Fruit fly (Drosophila melanogaster) whole organism, embryonic: ENCODE measurements around the gene CG10730.

ENCODE experiments used
- BEAF-32 ChIP-seq: fragments of 200-800 bp; sonication (Bioruptor generic); optimal IDR thresholded peaks from 3 replicates; lab custom pipeline; 2017; ENCODE audit warnings: missing biosample characterization, missing genetic modification characterization, mild to moderate bottlenecking, moderate library complexity, missing genetic modification reagents
- BtbVII ChIP-seq: fragments of 200-800 bp; sonication (Bioruptor generic); optimal IDR thresholded peaks from 3 replicates; lab custom pipeline; 2017; ENCODE audit warnings: missing biosample characterization, mild to moderate bottlenecking, missing genetic modification characterization
- CG12155 ChIP-seq: fragments of 200-800 bp; sonication (Bioruptor generic); optimal IDR thresholded peaks from 3 replicates; lab custom pipeline; 2016; ENCODE audit warnings: missing biosample characterization, missing genetic modification characterization
- CG13775 ChIP-seq: fragments of 200-800 bp; sonication (Bioruptor generic); optimal IDR thresholded peaks from 3 replicates; lab custom pipeline; 2017; ENCODE audit warnings: missing biosample characterization, mild to moderate bottlenecking, missing genetic modification characterization
- CG15269 ChIP-seq: fragments of 200-800 bp; sonication (Bioruptor generic); optimal IDR thresholded peaks from 2 replicates; lab custom pipeline; 2018; ENCODE audit warnings: missing biosample characterization, mild to moderate bottlenecking, missing genetic modification characterization, moderate library complexity
- CG15514 ChIP-seq: fragments of 200-800 bp; sonication (Bioruptor generic); optimal IDR thresholded peaks from 3 replicates; lab custom pipeline; 2017; ENCODE audit warnings: missing biosample characterization, missing genetic modification characterization, mild to moderate bottlenecking, moderate library complexity, missing genetic modification reagents
- CG1603 ChIP-seq: fragments of 200-800 bp; sonication (Bioruptor generic); optimal IDR thresholded peaks from 2 replicates; lab custom pipeline; 2019; ENCODE audit warnings: missing biosample characterization, mild to moderate bottlenecking, missing genetic modification characterization, moderate library complexity
- CG1647 ChIP-seq: fragments of 200-800 bp; sonication (Bioruptor generic); optimal IDR thresholded peaks from 3 replicates; lab custom pipeline; 2016; ENCODE audit warnings: missing biosample characterization, missing genetic modification characterization
- CG16815 ChIP-seq: fragments of 200-800 bp; sonication (Bioruptor generic); optimal IDR thresholded peaks from 3 replicates; lab custom pipeline; 2017; ENCODE audit warnings: missing biosample characterization, mild to moderate bottlenecking, missing genetic modification characterization
- CG17328 ChIP-seq: fragments of 200-800 bp; sonication (Bioruptor generic); IDR thresholded peaks from 2 replicates; pipeline ENCODE4 v1.3.6; 2022; ENCODE audit warnings: missing biosample characterization, missing genetic modification characterization
- CG17912 ChIP-seq: fragments of 200-800 bp; sonication (Bioruptor generic); optimal IDR thresholded peaks from 2 replicates; lab custom pipeline; 2018; ENCODE audit warnings: missing biosample characterization, mild to moderate bottlenecking, missing genetic modification characterization
- CG1792 ChIP-seq: fragments of 200-800 bp; sonication (Bioruptor generic); optimal IDR thresholded peaks from 2 replicates; lab custom pipeline; 2016; ENCODE audit warnings: missing biosample characterization, missing genetic modification characterization
- CG2202 ChIP-seq: fragments of 200-800 bp; sonication (Bioruptor generic); optimal IDR thresholded peaks from 2 replicates; lab custom pipeline; 2018; ENCODE audit warnings: missing biosample characterization, mild to moderate bottlenecking, missing genetic modification characterization
- CG2678 ChIP-seq: fragments of 200-800 bp; sonication (Bioruptor generic); optimal IDR thresholded peaks from 3 replicates; lab custom pipeline; 2019; ENCODE audit warnings: missing biosample characterization, mild to moderate bottlenecking, missing genetic modification characterization, moderate library complexity
- CG2875 ChIP-seq: fragments of 200-800 bp; sonication (Bioruptor generic); optimal IDR thresholded peaks from 2 replicates; lab custom pipeline; 2017; ENCODE audit warnings: missing biosample characterization, mild to moderate bottlenecking, missing genetic modification characterization, missing genetic modification reagents
- CG30020 ChIP-seq: fragments of 200-800 bp; optimal IDR thresholded peaks from 2 replicates; lab custom pipeline; 2019; ENCODE audit warnings: missing biosample characterization, mild to moderate bottlenecking, missing genetic modification characterization, moderate library complexity
- CG34224 ChIP-seq: fragments of 200-800 bp; sonication (Bioruptor generic); IDR thresholded peaks from 3 replicates; pipeline ENCODE4 v1.3.6; 2022; ENCODE audit warnings: missing biosample characterization, missing genetic modification characterization; ENCODE audit not compliant: partially characterized antibody
- CG5953 ChIP-seq: fragments of 200-800 bp; sonication (Bioruptor generic); IDR thresholded peaks from 2 replicates; pipeline ENCODE4 v1.3.6; 2022; ENCODE audit warnings: missing biosample characterization, missing genetic modification characterization
- CG6175 ChIP-seq: fragments of 200-800 bp; sonication (Bioruptor generic); IDR thresholded peaks from 3 replicates; pipeline ENCODE4 v1.3.6; 2022; ENCODE audit warnings: missing biosample characterization, missing genetic modification characterization
- CG6654 ChIP-seq: fragments of 200-800 bp; sonication (Bioruptor generic); optimal IDR thresholded peaks from 2 replicates; lab custom pipeline; 2017; ENCODE audit warnings: missing biosample characterization, mild to moderate bottlenecking, missing genetic modification characterization
- CG6765 ChIP-seq: fragments of 200-800 bp; sonication (Bioruptor generic); optimal IDR thresholded peaks from 3 replicates; lab custom pipeline; 2017; ENCODE audit warnings: missing biosample characterization, mild to moderate bottlenecking, missing genetic modification characterization
- CG7745 ChIP-seq: fragments of 200-800 bp; sonication (Bioruptor generic); optimal IDR thresholded peaks from 2 replicates; lab custom pipeline; 2018; ENCODE audit warnings: missing biosample characterization, mild to moderate bottlenecking, missing genetic modification characterization, moderate library complexity
- CG8478 ChIP-seq: fragments of >200 bp; optimal IDR thresholded peaks from 2 replicates; lab custom pipeline; 2018
- Dip3 ChIP-seq: fragments of 200-800 bp; sonication (Bioruptor generic); optimal IDR thresholded peaks from 3 replicates; lab custom pipeline; 2016; ENCODE audit warnings: missing biosample characterization, missing genetic modification characterization
- Gsc ChIP-seq: fragments of 200-800 bp; sonication (Bioruptor generic); IDR thresholded peaks from 2 replicates; pipeline ENCODE4 v1.3.6; 2022; ENCODE audit warnings: missing biosample characterization, missing genetic modification characterization
- H15 ChIP-seq: fragments of 200-800 bp; sonication (Bioruptor generic); IDR thresholded peaks from 3 replicates; pipeline ENCODE4 v1.3.6; 2022; ENCODE audit warnings: missing biosample characterization, missing genetic modification characterization
- NC2β ChIP-seq: fragments of 200-800 bp; sonication (Bioruptor generic); optimal IDR thresholded peaks from 2 replicates; lab custom pipeline; 2016; ENCODE audit warnings: missing biosample characterization, missing genetic modification characterization
- Neu2 ChIP-seq: fragments of 200-800 bp; sonication (Bioruptor generic); optimal IDR thresholded peaks from 3 replicates; lab custom pipeline; 2016; ENCODE audit warnings: missing biosample characterization, missing genetic modification characterization, borderline replicate concordance
- Nf-YA ChIP-seq: fragments of 200-800 bp; sonication (Bioruptor generic); IDR thresholded peaks from 2 replicates; pipeline ENCODE4 v1.3.6; 2022; ENCODE audit warnings: missing biosample characterization, missing genetic modification characterization
- Ravus ChIP-seq: fragments of 200-800 bp; sonication (Bioruptor generic); IDR thresholded peaks from 2 replicates; pipeline ENCODE4 v1.3.6; 2022; ENCODE audit warnings: missing biosample characterization, missing genetic modification characterization
- Vsx1 ChIP-seq: fragments of 200-800 bp; sonication (Bioruptor generic); optimal IDR thresholded peaks from 2 replicates; lab custom pipeline; 2017; ENCODE audit warnings: missing biosample characterization, mild to moderate bottlenecking, missing genetic modification characterization, missing genetic modification reagents
- ato ChIP-seq: fragments of 200-800 bp; sonication (Bioruptor generic); IDR thresholded peaks from 2 replicates; pipeline ENCODE4 v1.3.6; 2022; ENCODE audit warnings: missing biosample characterization, missing genetic modification characterization; ENCODE audit not compliant: partially characterized antibody
- cas ChIP-seq: fragments of 200-800 bp; sonication (Bioruptor generic); IDR thresholded peaks from 2 replicates; pipeline ENCODE4 v1.3.6; 2022; ENCODE audit warnings: missing biosample characterization, missing genetic modification characterization
- cg ChIP-seq: fragments of 200-800 bp; sonication (Bioruptor generic); optimal IDR thresholded peaks from 3 replicates; lab custom pipeline; 2019; ENCODE audit warnings: missing biosample characterization, mild to moderate bottlenecking, missing genetic modification characterization, moderate library complexity
- crol ChIP-seq: fragments of 200-800 bp; sonication (Bioruptor generic); IDR thresholded peaks from 2 replicates; pipeline ENCODE4 v1.3.6; 2022; ENCODE audit warnings: missing biosample characterization, missing genetic modification characterization
- da ChIP-seq: fragments of 200-800 bp; sonication (Bioruptor generic); optimal IDR thresholded peaks from 2 replicates; lab custom pipeline; 2016; ENCODE audit warnings: missing biosample characterization, missing genetic modification characterization
- disco-r ChIP-seq: fragments of 200-800 bp; sonication (Bioruptor generic); optimal IDR thresholded peaks from 2 replicates; lab custom pipeline; 2016; ENCODE audit warnings: missing biosample characterization, missing genetic modification characterization
- dmrt99B ChIP-seq: fragments of 200-800 bp; sonication (Bioruptor generic); optimal IDR thresholded peaks from 2 replicates; lab custom pipeline; 2018; ENCODE audit warnings: missing biosample characterization, mild to moderate bottlenecking, missing genetic modification characterization, moderate library complexity
- dysf ChIP-seq: fragments of 200-800 bp; sonication (Bioruptor generic); IDR thresholded peaks from 3 replicates; pipeline ENCODE4 v1.3.6; 2022; ENCODE audit warnings: missing biosample characterization, missing genetic modification characterization
- gem ChIP-seq: fragments of 200-800 bp; sonication (Bioruptor generic); optimal IDR thresholded peaks from 2 replicates; lab custom pipeline; 2019; ENCODE audit warnings: missing biosample characterization, mild to moderate bottlenecking, missing genetic modification characterization, moderate library complexity
- gfzf ChIP-seq: fragments of 200-800 bp; sonication (Bioruptor generic); optimal IDR thresholded peaks from 2 replicates; lab custom pipeline; 2016; ENCODE audit warnings: missing biosample characterization, mild to moderate bottlenecking, missing genetic modification characterization, moderate library complexity
- nerfin-1 ChIP-seq: fragments of 200-800 bp; sonication (Bioruptor generic); optimal IDR thresholded peaks from 3 replicates; lab custom pipeline; 2019; ENCODE audit warnings: missing biosample characterization, mild to moderate bottlenecking, missing genetic modification characterization, moderate library complexity
- odd ChIP-seq: fragments of 200-800 bp; sonication (Bioruptor generic); optimal IDR thresholded peaks from 2 replicates; lab custom pipeline; 2017; ENCODE audit warnings: missing biosample characterization, mild to moderate bottlenecking, missing genetic modification characterization
- otp ChIP-seq: fragments of 200-800 bp; sonication (Bioruptor generic); IDR thresholded peaks from 3 replicates; pipeline ENCODE4, ENCODE4 v1.3.6; 2022; ENCODE audit warnings: missing biosample characterization, missing genetic modification characterization
- peb ChIP-seq: fragments of 200-800 bp; sonication (Bioruptor generic); IDR thresholded peaks from 2 replicates; pipeline ENCODE4 v1.3.6; 2022; ENCODE audit warnings: missing biosample characterization, missing genetic modification characterization
- prd ChIP-seq, 3 experiments: fragments of >200 bp in 2 of 3; fragments of 200-800 bp in 1 of 3; sonication (Bioruptor generic) in 1 of 3; optimal IDR thresholded peaks in 2 of 3; IDR thresholded peaks in 1 of 3; 2 replicates in 2 of 3; 3 replicates in 1 of 3; pipeline versions ENCODE4 v1.3.6 to Lab custom; 2017 to 2022; ENCODE audit warnings: missing biosample characterization in 1 of 3, missing genetic modification characterization in 1 of 3
- rib ChIP-seq: fragments of 200-800 bp; sonication (Bioruptor generic); IDR thresholded peaks from 2 replicates; pipeline ENCODE4 v1.3.6; 2022; ENCODE audit warnings: missing biosample characterization, missing genetic modification characterization
- sc ChIP-seq, 3 experiments: fragments of >200 bp in 2 of 3; fragments of 200-800 bp in 1 of 3; sonication (Bioruptor generic) in 1 of 3; optimal IDR thresholded peaks; 2 replicates in 2 of 3; 3 replicates in 1 of 3; lab custom pipeline; 2017; ENCODE audit warnings: mild to moderate bottlenecking in 1 of 3, missing biosample characterization in 1 of 3, missing genetic modification characterization in 1 of 3, missing genetic modification reagents in 1 of 3
- sr ChIP-seq: fragments of 200-800 bp; sonication (Bioruptor generic); IDR thresholded peaks from 3 replicates; pipeline ENCODE4 v1.3.6; 2022; ENCODE audit warnings: missing biosample characterization, missing genetic modification characterization
- wdn ChIP-seq: fragments of 200-800 bp; sonication (Bioruptor generic); IDR thresholded peaks from 2 replicates; pipeline ENCODE4 v1.3.6; 2022; ENCODE audit warnings: missing biosample characterization, missing genetic modification characterization

The CG10730 gene

DNA sequence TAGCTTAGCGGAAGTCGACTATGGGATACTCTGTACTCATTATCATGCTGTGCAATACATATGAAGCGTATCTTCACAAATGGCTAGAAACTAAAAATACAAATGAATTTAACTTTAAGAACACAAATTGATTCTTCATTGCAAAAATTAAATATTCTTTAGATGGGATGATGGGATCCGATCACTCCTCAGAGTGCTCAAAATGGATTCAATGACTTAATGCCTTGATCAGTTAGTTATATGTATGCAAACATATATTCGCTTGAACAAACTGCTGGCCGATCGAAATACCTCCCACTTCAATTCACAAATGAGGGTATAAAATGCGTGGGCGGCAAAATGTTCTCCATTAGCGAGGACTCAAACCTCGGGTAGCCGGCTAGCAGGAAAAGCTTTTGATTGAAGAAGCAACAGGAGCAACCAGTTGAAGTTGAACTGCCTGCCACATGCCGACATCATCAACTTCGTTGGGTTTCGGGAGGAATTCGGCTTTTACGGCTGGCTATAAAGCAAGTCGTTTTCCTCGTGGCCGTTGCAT is 44.5 kb downstream of the CG10730 start, which contains the start of gene sNPF (continued):
- TF ChIP-seq crol (GFP tag; lab: Robert Waterston, UW) (no peak), odd (GFP tag; lab: Kevin White, UChicago) (peak; percentile 1), CG15269 (tag; lab: Kevin White, UChicago) (peak; percentile 61), CG2202 (tag; lab: Kevin White, UChicago) (no peak), CG6175 (no peak), CG15514 (GFP tag; lab: Kevin White, UChicago) (peak; percentile 17), CG12155 (GFP tag; lab: Kevin White, UChicago) (peak; percentile 46), CG5953 (GFP tag; lab: Robert Waterston, UW) (no peak), peb (GFP tag; lab: Robert Waterston, UW) (no peak), CG30020 (tag; lab: Kevin White, UChicago) (no peak), dmrt99B (tag; lab: Kevin White, UChicago) (no peak), H15 (GFP tag; lab: Robert Waterston, UW) (no peak), Nf-YA (no peak), rib (GFP tag; lab: Robert Waterston, UW) (no peak), nerfin-1 (tag; lab: Kevin White, UChicago) (no peak), NC2β (GFP tag; lab: Kevin White, UChicago) (no peak), sr (peak; percentile 55; the same call in 1 of the 3 replicates), CG1603 (tag; lab: Kevin White, UChicago) (no peak), CG13775 (GFP tag; lab: Kevin White, UChicago) (peak; percentile 61), otp (GFP tag; lab: Robert Waterston, UW) (no peak), CG17328 (no peak), dysf (peak; percentile 69), ato (no peak), CG6654 (GFP tag; lab: Kevin White, UChicago) (no peak), Neu2 (GFP tag; lab: Kevin White, UChicago) (no peak), BtbVII (no peak), gem (peak; percentile 68), CG8478 (lab: Kevin White, UChicago) (no peak), CG7745 (tag; lab: Kevin White, UChicago) (no peak), CG1792 (no peak), Gsc (GFP tag; lab: Robert Waterston, UW) (no peak), CG34224 (GFP tag; lab: Robert Waterston, UW) (no peak), CG2875 (GFP tag; lab: Kevin White, UChicago) (no peak), prd (optimal IDR thresholded peaks at IDR 0.05; lab: Kevin White, UChicago) (no peak), prd (GFP tag; IDR thresholded peaks at IDR 0.05; lab: Robert Waterston, UW) (no peak), Vsx1 (GFP tag; lab: Kevin White, UChicago) (peak; percentile 12), CG17912 (GFP tag; lab: Kevin White, UChicago) (no peak), BEAF-32 (GFP tag; lab: Kevin White, UChicago) (no peak), CG6765 (GFP tag; lab: Kevin White, UChicago) (peak; percentile 44), CG2678 (tag; lab: Kevin White, UChicago) (no peak), sc (optimal IDR thresholded peaks at IDR 0.05; lab: Kevin White, UChicago) (no peak), sc (GFP tag; optimal IDR thresholded peaks at IDR 0.05; lab: Kevin White, UChicago) (peak; percentile 5), CG1647 (GFP tag; lab: Kevin White, UChicago) (no peak), da (GFP tag; lab: Kevin White, UChicago) (no peak), Dip3 (peak; percentile 54), disco-r (peak; percentile 8), wdn (GFP tag; lab: Robert Waterston, UW) (no peak), Ravus (no peak), gfzf (GFP tag; lab: Kevin White, UChicago) (no peak), cg (GFP tag; lab: Kevin White, UChicago) (no peak), cas (GFP tag; lab: Robert Waterston, UW) (no peak), CG16815 (GFP tag; lab: Kevin White, UChicago) (peak; percentile 52)
